Worm (Caenorhabditis elegans) whole organism, young adult: ENCODE results near the gene unc-5.

Source experiments
- F57C9.4 ChIP-seq: sonication (generic microtip); optimal IDR thresholded peaks from 2 replicates; lab custom pipeline; 2017; ENCODE audit warnings: mild to moderate bottlenecking, missing genetic modification characterization, missing compliant biosample characterization
- dpl-1 ChIP-seq: fragments of 150-350 bp; optimal IDR thresholded peaks from 2 replicates; lab custom pipeline; 2014; ENCODE audit warnings: missing biosample characterization, missing genetic modification reagents, missing genetic modification characterization
- hsf-1 ChIP-seq: fragments of 200-800 bp; sonication (Bioruptor generic); IDR thresholded peaks from 2 replicates; pipeline ENCODE4 v1.3.6; 2022; ENCODE audit warnings: missing genetic modification reagents, missing genetic modification characterization, missing compliant biosample characterization
- pha-4 ChIP-seq: fragments of 150-350 bp; sonication (generic microtip); optimal IDR thresholded peaks from 2 replicates; lab custom pipeline; 2014; ENCODE audit warnings: missing biosample characterization, missing genetic modification reagents, missing genetic modification characterization
- snpc-1.3 ChIP-seq: sonication (generic microtip); optimal IDR thresholded peaks from 2 replicates; lab custom pipeline; 2017; ENCODE audit warnings: missing genetic modification characterization, mild to moderate bottlenecking, missing compliant biosample characterization, antibody characterized with exemption, moderate library complexity, missing genotype, missing genetic modification reagents; ENCODE audit not compliant: insufficient read depth
- snpc-4 ChIP-seq, 5 experiments: fragments of 150-350 bp in 1 of 5; sonication (generic microtip) in 4 of 5; optimal IDR thresholded peaks; 2 replicates each; lab custom pipeline; 2014 to 2018; ENCODE audit warnings: missing genetic modification characterization in 5 of 5, missing biosample characterization in 3 of 5, antibody characterized with exemption in 2 of 5, mild to moderate bottlenecking in 2 of 5, missing compliant biosample characterization in 2 of 5, missing genotype in 2 of 5, moderate library complexity in 2 of 5, missing genetic modification reagents in 1 of 5
- unc-62 ChIP-seq: fragments of 150-350 bp; optimal IDR thresholded peaks from 2 replicates; lab custom pipeline; 2014; ENCODE audit warnings: missing biosample characterization, missing genetic modification reagents, missing genetic modification characterization
- ztf-18 ChIP-seq: sonication (generic microtip); optimal IDR thresholded peaks from 2 replicates; lab custom pipeline; 2016; ENCODE audit warnings: missing genotype, mild to moderate bottlenecking, missing genetic modification characterization, missing compliant biosample characterization

DNA sequence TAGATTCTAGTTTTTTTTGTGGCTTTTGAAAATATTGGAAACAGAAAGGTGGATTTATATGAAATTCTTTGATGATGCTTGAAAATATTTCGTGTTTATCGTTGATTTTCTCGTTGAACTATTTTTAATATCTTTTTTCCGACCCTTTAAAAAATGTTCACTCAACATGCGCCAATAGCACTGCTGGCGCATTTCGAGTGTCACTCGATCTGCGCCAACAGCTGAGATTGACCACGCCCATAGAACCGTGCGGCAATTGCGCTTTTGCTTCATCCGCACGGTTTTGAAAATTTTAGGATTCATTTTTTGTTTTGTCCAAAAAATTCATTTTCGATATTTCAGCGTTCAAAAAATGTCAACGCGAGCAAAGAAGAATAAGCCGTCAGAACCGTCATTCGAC lies 13.1 kb upstream of the unc-5 start, which contains the start of gene tebp-2:
- peak; percentile 73 for TF ChIP-seq hsf-1 (GFP tag; lab: Robert Waterston, UW)
- TF ChIP-seq ztf-18 (tag; lab: Kevin White, UChicago): peak; percentile 95
- TF ChIP-seq pha-4 (tag; lab: Kevin White, UChicago): no peak
- TF ChIP-seq dpl-1: no peak
- TF ChIP-seq unc-62 (GFP tag; lab: Kevin White, UChicago): no peak
- TF ChIP-seq snpc-1.3 (tag; lab: Kevin White, UChicago): peak; percentile 91
- peak; percentile 83 for TF ChIP-seq F57C9.4 (tag; lab: Kevin White, UChicago)
- TF ChIP-seq snpc-4 (GFP tag; optimal IDR thresholded peaks at IDR 0.05; lab: Kevin White, UChicago): peak; percentile 69
- peak; percentile 65 to 93 (median 88) for TF ChIP-seq snpc-4 (tag; optimal IDR thresholded peaks at IDR 0.05; lab: Kevin White, UChicago)
